Worm (Caenorhabditis elegans): ENCODE data around the gene F27C8.3.

ce11 chrIV:9607945-9608344 lies 12.3 kb upstream of the F27C8.3 start:
- TF ChIP-seq mdl-1 (tag; optimal IDR thresholded peaks at IDR 0.05) (no peak), unc-62 (GFP tag; optimal IDR thresholded peaks at IDR 0.05) (no peak)

Data from whole organism, L2 larva.